Worm (Caenorhabditis elegans) whole organism, L2 larva: ENCODE results near the gene spin-2.

Source experiments
- C34F6.9 ChIP-seq: fragments of 150-350 bp; optimal IDR thresholded peaks from 2 replicates; lab custom pipeline; 2014; ENCODE audit warnings: missing biosample characterization, missing genetic modification characterization
- ama-1 ChIP-seq: fragments of 150-350 bp; optimal IDR thresholded peaks from 2 replicates; lab custom pipeline; 2018; ENCODE audit warnings: inconsistent platforms
- mbf-1 ChIP-seq: sonication (generic microtip); optimal IDR thresholded peaks from 2 replicates; lab custom pipeline; 2017; ENCODE audit warnings: missing biosample characterization, missing genetic modification characterization

DNA sequence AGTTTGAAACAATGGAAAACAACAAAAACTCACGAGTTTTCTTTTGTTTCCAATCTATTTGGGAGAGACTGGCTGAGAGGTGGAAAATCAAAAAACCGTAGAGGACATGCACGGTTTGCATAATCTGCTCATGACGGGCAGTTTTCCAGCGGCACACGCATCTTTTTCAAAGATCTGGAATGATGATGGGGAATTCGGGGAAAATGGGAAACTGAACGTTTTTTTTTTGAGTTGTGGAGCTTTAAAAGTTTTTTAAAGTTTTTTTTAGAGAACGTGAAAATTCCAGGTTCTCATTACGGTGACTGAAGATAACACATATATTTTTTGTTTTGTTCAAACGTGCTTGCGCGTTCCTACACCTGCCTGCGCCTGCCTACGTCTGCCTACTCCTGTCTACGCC, 10.2 kb upstream of the spin-2 start, which contains the start of gene C39E9.7:
- TF ChIP-seq C34F6.9 (tag; lab: Kevin White, UChicago) (no peak), ama-1 (lab: Kevin White, UChicago) (no peak), mbf-1 (no peak)
